Worm (Caenorhabditis elegans) whole organism, L3 larva: ENCODE results near the gene H10D18.1.

ENCODE experiments used
- R02D3.7 ChIP-seq: fragments of 150-350 bp; optimal IDR thresholded peaks from 2 replicates; lab custom pipeline; 2014; ENCODE audit warnings: missing biosample characterization, missing genetic modification characterization
- aly-2 ChIP-seq: fragments of 150-350 bp; optimal IDR thresholded peaks from 2 replicates; lab custom pipeline; 2014; ENCODE audit warnings: missing biosample characterization, missing genetic modification characterization
- ama-1 ChIP-seq: fragments of 150-350 bp; optimal IDR thresholded peaks from 2 replicates; lab custom pipeline; 2018
- ceh-16 ChIP-seq: sonication (generic microtip); optimal IDR thresholded peaks from 2 replicates; lab custom pipeline; 2017; ENCODE audit warnings: missing biosample characterization, missing genetic modification characterization
- ceh-28 ChIP-seq: fragments of 150-350 bp; optimal IDR thresholded peaks from 2 replicates; lab custom pipeline; 2014; ENCODE audit warnings: missing biosample characterization, missing genetic modification reagents, missing genetic modification characterization
- ceh-82 ChIP-seq: fragments of 150-350 bp; optimal IDR thresholded peaks from 2 replicates; lab custom pipeline; 2014; ENCODE audit warnings: missing biosample characterization, missing genetic modification characterization
- daf-12 ChIP-seq: fragments of 150-350 bp; optimal IDR thresholded peaks from 2 replicates; lab custom pipeline; 2014; ENCODE audit warnings: missing biosample characterization, missing genetic modification reagents, missing genetic modification characterization
- egl-27 ChIP-seq: sonication (generic microtip); optimal IDR thresholded peaks from 4 replicates; lab custom pipeline; 2017; ENCODE audit warnings: missing biosample characterization, missing genetic modification reagents, missing genetic modification characterization
- egl-5 ChIP-seq: fragments of 150-350 bp; optimal IDR thresholded peaks from 2 replicates; lab custom pipeline; 2017; ENCODE audit warnings: missing biosample characterization, missing genetic modification reagents, missing genetic modification characterization, inconsistent platforms
- elt-1 ChIP-seq: fragments of 150-350 bp; optimal IDR thresholded peaks from 2 replicates; lab custom pipeline; 2014; ENCODE audit warnings: missing biosample characterization, missing genetic modification characterization
- elt-2 ChIP-seq: sonication (generic microtip); optimal IDR thresholded peaks from 2 replicates; lab custom pipeline; 2016; ENCODE audit warnings: missing genetic modification reagents, mild to moderate bottlenecking, missing genetic modification characterization, missing compliant biosample characterization
- eor-1 ChIP-seq, 2 experiments: fragments of 150-350 bp; optimal IDR thresholded peaks; 2 replicates each; lab custom pipeline; 2014 to 2018; ENCODE audit warnings: missing biosample characterization in 2 of 2, missing genetic modification characterization in 2 of 2
- fkh-10 ChIP-seq: sonication (generic microtip); optimal IDR thresholded peaks from 2 replicates; lab custom pipeline; 2017; ENCODE audit warnings: missing biosample characterization, missing genetic modification reagents, missing genetic modification characterization
- fkh-2 ChIP-seq: fragments of 150-350 bp; optimal IDR thresholded peaks from 2 replicates; lab custom pipeline; 2014; ENCODE audit warnings: missing biosample characterization, missing genetic modification reagents, missing genetic modification characterization
- fos-1 ChIP-seq: fragments of 150-350 bp; optimal IDR thresholded peaks from 2 replicates; lab custom pipeline; 2014; ENCODE audit warnings: missing biosample characterization, missing genetic modification characterization
- jun-1 ChIP-seq: fragments of 150-350 bp; optimal IDR thresholded peaks from 2 replicates; lab custom pipeline; 2014; ENCODE audit warnings: missing biosample characterization, missing genetic modification reagents, missing genetic modification characterization
- lin-15B ChIP-seq: fragments of 150-350 bp; optimal IDR thresholded peaks from 2 replicates; lab custom pipeline; 2014; ENCODE audit warnings: missing biosample characterization, missing genetic modification characterization
- lin-39 ChIP-seq: fragments of 150-350 bp; optimal IDR thresholded peaks from 2 replicates; lab custom pipeline; 2018; ENCODE audit warnings: missing biosample characterization, missing genetic modification reagents, missing genetic modification characterization
- mml-1 ChIP-seq: fragments of 150-350 bp; sonication (generic microtip); optimal IDR thresholded peaks from 3 replicates; lab custom pipeline; 2014; ENCODE audit warnings: missing biosample characterization, missing genetic modification characterization
- nfya-1 ChIP-seq: sonication (generic microtip); optimal IDR thresholded peaks from 2 replicates; lab custom pipeline; 2017; ENCODE audit warnings: missing genetic modification characterization, mild to moderate bottlenecking, missing compliant biosample characterization, antibody characterized with exemption, moderate library complexity; ENCODE audit not compliant: insufficient read depth
- nhr-11 ChIP-seq: fragments of 150-350 bp; optimal IDR thresholded peaks from 2 replicates; lab custom pipeline; 2014; ENCODE audit warnings: missing biosample characterization, missing genetic modification characterization
- nhr-12 ChIP-seq: fragments of 150-350 bp; optimal IDR thresholded peaks from 2 replicates; lab custom pipeline; 2014; ENCODE audit warnings: missing biosample characterization, missing genetic modification characterization
- nhr-237 ChIP-seq: fragments of 150-350 bp; optimal IDR thresholded peaks from 2 replicates; lab custom pipeline; 2014; ENCODE audit warnings: missing biosample characterization, missing genetic modification characterization
- nhr-25 ChIP-seq: sonication (generic microtip); optimal IDR thresholded peaks from 2 replicates; lab custom pipeline; 2017; ENCODE audit warnings: missing biosample characterization, missing genetic modification characterization
- nhr-28 ChIP-seq: fragments of 150-350 bp; optimal IDR thresholded peaks from 2 replicates; lab custom pipeline; 2014; ENCODE audit warnings: missing biosample characterization, missing genetic modification characterization
- nhr-43 ChIP-seq: sonication (generic microtip); optimal IDR thresholded peaks from 2 replicates; lab custom pipeline; 2016; ENCODE audit warnings: mild to moderate bottlenecking, missing genetic modification characterization, missing compliant biosample characterization; ENCODE audit not compliant: poor library complexity, severe bottlenecking
- nhr-76 ChIP-seq: fragments of 150-350 bp; sonication (generic microtip); optimal IDR thresholded peaks from 5 replicates; lab custom pipeline; 2014; ENCODE audit warnings: missing biosample characterization, missing genetic modification characterization
- nhr-77 ChIP-seq: fragments of 150-350 bp; optimal IDR thresholded peaks from 2 replicates; lab custom pipeline; 2014; ENCODE audit warnings: missing biosample characterization, missing genetic modification characterization
- pha-4 ChIP-seq: fragments of 150-350 bp; optimal IDR thresholded peaks from 2 replicates; lab custom pipeline; 2014; ENCODE audit warnings: missing biosample characterization, missing genetic modification reagents, missing genetic modification characterization
- pqm-1 ChIP-seq: fragments of 150-350 bp; optimal IDR thresholded peaks from 2 replicates; lab custom pipeline; 2017; ENCODE audit warnings: missing biosample characterization, missing genetic modification characterization, inconsistent platforms
- sea-2 ChIP-seq: fragments of 150-350 bp; sonication (generic microtip); optimal IDR thresholded peaks from 4 replicates; lab custom pipeline; 2014; ENCODE audit warnings: missing biosample characterization, missing genetic modification reagents, missing genetic modification characterization
- skn-1 ChIP-seq: fragments of 150-350 bp; optimal IDR thresholded peaks from 2 replicates; lab custom pipeline; 2014; ENCODE audit warnings: missing biosample characterization, missing genetic modification characterization
- snpc-4 ChIP-seq: fragments of 150-350 bp; optimal IDR thresholded peaks from 2 replicates; lab custom pipeline; 2014; ENCODE audit warnings: missing biosample characterization, missing genetic modification characterization
- tbx-2 ChIP-seq: sonication (generic microtip); optimal IDR thresholded peaks from 2 replicates; lab custom pipeline; 2016; ENCODE audit warnings: mild to moderate bottlenecking, missing genetic modification characterization, missing compliant biosample characterization
- unc-39 ChIP-seq: sonication (generic microtip); optimal IDR thresholded peaks from 4 replicates; lab custom pipeline; 2017; ENCODE audit warnings: missing biosample characterization, missing genetic modification characterization
- unc-62 ChIP-seq: fragments of 150-350 bp; sonication (generic microtip); optimal IDR thresholded peaks from 4 replicates; lab custom pipeline; 2014; ENCODE audit warnings: missing biosample characterization, missing genetic modification reagents, missing genetic modification characterization
- ztf-11 ChIP-seq: fragments of 150-350 bp; optimal IDR thresholded peaks from 2 replicates; lab custom pipeline; 2014; ENCODE audit warnings: missing biosample characterization, missing genetic modification characterization

H10D18.1 gene

ce11 chrV:3805499-3805898, 9.5 kb upstream of the H10D18.1 start, which contains the start of gene R08F11.4:
R08F11.4 (minus strand) TSS chrV:3805527.
- TF ChIP-seq ceh-28 (tag; lab: Kevin White, UChicago) (no peak), nhr-237 (tag; lab: Kevin White, UChicago) (no peak), ceh-16 (no peak), pha-4 (no peak), fkh-10 (GFP tag; lab: Kevin White, UChicago) (no peak), ceh-82 (tag; lab: Kevin White, UChicago) (no peak), fkh-2 (tag; lab: Kevin White, UChicago) (no peak), eor-1 (tag; optimal IDR thresholded peaks at IDR 0.05; lab: Kevin White, UChicago) (no peak), nhr-12 (tag; lab: Kevin White, UChicago) (no peak), lin-15B (no peak), fos-1 (tag; lab: Kevin White, UChicago) (no peak), unc-39 (tag; lab: Kevin White, UChicago) (no peak)

DNA sequence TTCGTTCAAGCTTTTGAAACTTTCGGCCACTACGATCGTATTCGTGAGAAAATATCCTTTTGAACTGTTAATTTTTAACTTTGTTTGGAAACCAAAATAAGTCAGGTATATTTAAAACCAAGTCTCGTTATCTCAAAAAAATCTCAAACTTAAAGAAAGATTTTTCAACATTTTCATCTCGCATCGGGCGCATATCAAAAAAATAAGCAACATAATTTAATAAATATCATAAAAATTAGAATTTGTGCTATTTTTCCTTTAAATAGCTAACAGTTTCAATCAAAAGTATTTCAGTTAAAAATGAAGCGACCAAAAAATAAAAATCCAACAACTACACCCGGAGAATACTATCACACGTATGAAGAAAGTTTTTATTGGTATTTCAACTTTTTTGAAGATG, 9.1 kb upstream of the H10D18.1 start, which contains the start of gene srw-7:
Gene srw-7 (plus strand): TSS at position 301 of the 400 bp plus-strand sequence.
- TF ChIP-seq skn-1 (tag; lab: Kevin White, UChicago) (no peak), ceh-82 (tag; lab: Kevin White, UChicago) (no peak), nhr-43 (tag; lab: Kevin White, UChicago) (no peak), nhr-12 (tag; lab: Kevin White, UChicago) (no peak), ama-1 (lab: Kevin White, UChicago) (no peak), nhr-25 (no peak), nhr-11 (no peak), snpc-4 (tag; lab: Kevin White, UChicago) (no peak), R02D3.7 (tag; lab: Kevin White, UChicago) (no peak), ztf-11 (tag; lab: Kevin White, UChicago) (no peak), eor-1 (tag; optimal IDR thresholded peaks at IDR 0.05; lab: Kevin White, UChicago) (no peak), aly-2 (tag; lab: Kevin White, UChicago) (no peak), pqm-1 (no peak), tbx-2 (tag; lab: Kevin White, UChicago) (no peak), lin-15B (no peak)
- TF ChIP-seq, all 47 proteins: peak for 0

DNA sequence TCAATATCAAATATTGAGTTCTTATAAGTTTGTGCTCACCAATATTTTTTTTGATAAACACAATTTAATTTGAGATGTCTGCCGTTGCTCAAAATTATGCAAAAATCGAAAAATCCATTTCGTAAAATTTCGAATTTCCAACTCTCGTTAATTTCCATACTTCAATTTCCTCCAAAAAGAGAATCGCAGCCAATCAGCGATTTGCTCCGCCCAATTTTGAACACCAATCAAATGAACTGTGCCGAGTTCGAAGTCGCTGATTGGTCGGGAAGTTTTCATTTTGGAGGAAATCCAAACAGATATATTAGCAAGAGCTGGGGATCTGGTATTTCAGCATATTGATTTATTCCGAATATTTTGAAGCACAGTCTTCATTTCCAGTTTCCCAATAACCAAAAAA, 7.2 kb upstream of the H10D18.1 start:
- TF ChIP-seq nfya-1, result peak; percentile 52
- no peak for TF ChIP-seq mml-1 (tag; lab: Kevin White, UChicago)

DNA sequence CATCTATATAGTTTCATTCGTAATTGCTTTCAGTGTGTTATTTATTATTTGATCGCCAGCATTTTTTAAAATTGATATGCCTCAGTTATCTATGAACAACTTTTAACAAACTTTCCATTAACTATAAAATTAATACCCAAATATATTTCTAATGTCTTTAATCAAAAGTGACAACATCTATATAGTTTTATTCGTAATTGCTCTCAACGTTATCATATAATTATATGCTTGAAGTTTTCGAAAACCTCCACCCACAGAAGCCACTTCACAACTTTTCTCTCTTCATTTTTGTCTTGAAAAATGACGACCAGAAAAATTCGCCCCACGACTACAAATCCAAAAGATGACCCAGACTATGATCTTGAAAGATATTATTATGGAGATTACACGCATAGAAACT, 6.7 kb upstream of the H10D18.1 start, which contains the start of gene srw-6:
Gene srw-6 (plus strand): TSS at position 301 of the 400 bp plus-strand sequence.
- TF ChIP-seq aly-2 (tag; lab: Kevin White, UChicago) (no peak), unc-62 (GFP tag; lab: Kevin White, UChicago) (no peak), nhr-11 (no peak), lin-39 (tag; lab: Kevin White, UChicago) (no peak), nhr-25 (no peak), jun-1 (tag; lab: Kevin White, UChicago) (no peak), ama-1 (lab: Kevin White, UChicago) (no peak), ztf-11 (tag; lab: Kevin White, UChicago) (no peak), daf-12 (no peak), pha-4 (no peak), pqm-1 (no peak), mml-1 (tag; lab: Kevin White, UChicago) (no peak), skn-1 (tag; lab: Kevin White, UChicago) (no peak), nhr-12 (tag; lab: Kevin White, UChicago) (no peak)

ce11 chrV:3810035-3810434, 5.0 kb upstream of the H10D18.1 start:
- TF ChIP-seq pqm-1 (no peak), nhr-43 (tag; lab: Kevin White, UChicago) (no peak), elt-1 (tag; lab: Kevin White, UChicago) (no peak), elt-2 (tag; lab: Kevin White, UChicago) (no peak), eor-1 (tag; optimal IDR thresholded peaks at IDR 0.05; lab: Kevin White, UChicago) (no peak), nhr-11 (no peak), ceh-28 (tag; lab: Kevin White, UChicago) (no peak), daf-12 (no peak), pha-4 (no peak), egl-27 (no peak), fkh-10 (GFP tag; lab: Kevin White, UChicago) (no peak), nhr-76 (tag; lab: Kevin White, UChicago) (no peak), nhr-28 (tag; lab: Kevin White, UChicago) (no peak), nhr-77 (tag; lab: Kevin White, UChicago) (no peak), fkh-2 (tag; lab: Kevin White, UChicago) (no peak), egl-5 (no peak), lin-15B (no peak), sea-2 (no peak), tbx-2 (tag; lab: Kevin White, UChicago) (no peak), nhr-25 (no peak)
